Worm (Caenorhabditis elegans) whole organism, L4 larva: Measurements from ENCODE around the gene brc-2.

Source experiments
- D1046.2 ChIP-seq: fragments of 200-800 bp; sonication (Bioruptor generic); IDR thresholded peaks from 2 replicates; pipeline ENCODE4 v1.3.6; 2022; ENCODE audit warnings: missing genetic modification characterization, missing compliant biosample characterization
- F26F4.8 ChIP-seq: fragments of 200-800 bp; sonication (Bioruptor generic); conservative IDR thresholded peaks from 2 replicates; pipeline ENCODE4 v1.3.6; 2022; ENCODE audit warnings: missing genetic modification characterization, missing compliant biosample characterization
- F44E2.7 ChIP-seq: fragments of 200-800 bp; sonication (Bioruptor generic); IDR thresholded peaks from 2 replicates; pipeline ENCODE4 v2.1.2; 2022; ENCODE audit warnings: missing genetic modification characterization, missing compliant biosample characterization
- T20F7.1 ChIP-seq: fragments of 200-800 bp; sonication (Bioruptor generic); optimal IDR thresholded peaks from 2 replicates; lab custom pipeline; 2018; ENCODE audit warnings: mild to moderate bottlenecking, missing genetic modification characterization, missing compliant biosample characterization
- Y105C5A.15 ChIP-seq: fragments of 200-800 bp; sonication (Bioruptor generic); IDR thresholded peaks from 2 replicates; pipeline ENCODE4 v1.3.6; 2022; ENCODE audit warnings: missing genetic modification characterization, missing compliant biosample characterization
- Y75B8A.6 ChIP-seq: fragments of 200-800 bp; sonication (Bioruptor generic); IDR thresholded peaks from 2 replicates; pipeline ENCODE4 v1.3.6; 2022; ENCODE audit warnings: missing genetic modification reagents, missing genetic modification characterization, missing compliant biosample characterization
- ZK337.2 ChIP-seq: fragments of 200-800 bp; sonication (Bioruptor generic); IDR thresholded peaks from 2 replicates; pipeline ENCODE4 v1.3.6; 2022; ENCODE audit warnings: missing genetic modification reagents, missing genetic modification characterization, missing compliant biosample characterization
- aly-2 ChIP-seq: sonication (generic microtip); optimal IDR thresholded peaks from 2 replicates; lab custom pipeline; 2018; ENCODE audit warnings: missing biosample characterization, missing genetic modification characterization
- ama-1 ChIP-seq: fragments of 150-350 bp; optimal IDR thresholded peaks from 2 replicates; lab custom pipeline; 2014; ENCODE audit warnings: inconsistent platforms, mixed read lengths
- arid-1 ChIP-seq: fragments of 200-800 bp; sonication (Bioruptor generic); conservative IDR thresholded peaks from 2 replicates; pipeline ENCODE4 v1.3.6; 2022; ENCODE audit warnings: missing genetic modification reagents, missing genetic modification characterization, missing compliant biosample characterization
- ceh-20 ChIP-seq: fragments of 200-800 bp; sonication (Bioruptor generic); IDR thresholded peaks from 2 replicates; pipeline ENCODE4 v1.3.6; 2022; ENCODE audit warnings: missing genetic modification reagents, missing genetic modification characterization, missing compliant biosample characterization
- ceh-44 ChIP-seq: fragments of 200-800 bp; sonication (Bioruptor generic); IDR thresholded peaks from 2 replicates; pipeline ENCODE4 v1.3.6; 2022; ENCODE audit warnings: missing genetic modification reagents, missing genetic modification characterization, missing compliant biosample characterization
- ceh-62 ChIP-seq: sonication (generic microtip); optimal IDR thresholded peaks from 2 replicates; lab custom pipeline; 2017; ENCODE audit warnings: missing biosample characterization, missing genetic modification characterization
- daf-16 ChIP-seq, 3 experiments: sonication (generic microtip); optimal IDR thresholded peaks; 2 replicates each; lab custom pipeline; 2016 to 2017; ENCODE audit warnings: missing genetic modification characterization in 3 of 3, missing genetic modification reagents in 3 of 3, mild to moderate bottlenecking in 2 of 3, missing compliant biosample characterization in 2 of 3, missing biosample characterization in 1 of 3, moderate library complexity in 1 of 3
- daf-19 ChIP-seq: fragments of 200-800 bp; sonication (Bioruptor generic); conservative IDR thresholded peaks from 2 replicates; pipeline ENCODE4 v1.3.6; 2022; ENCODE audit warnings: missing genetic modification characterization, missing compliant biosample characterization
- dpl-1 ChIP-seq: fragments of 150-350 bp; optimal IDR thresholded peaks from 2 replicates; lab custom pipeline; 2014; ENCODE audit warnings: missing biosample characterization, missing genetic modification reagents, missing genetic modification characterization
- dve-1 ChIP-seq: sonication (generic microtip); optimal IDR thresholded peaks from 2 replicates; lab custom pipeline; 2017; ENCODE audit warnings: antibody characterized with exemption, mild to moderate bottlenecking, missing genetic modification characterization, missing compliant biosample characterization; ENCODE audit not compliant: insufficient read depth
- fos-1 ChIP-seq: fragments of 150-350 bp; optimal IDR thresholded peaks from 2 replicates; lab custom pipeline; 2014; ENCODE audit warnings: missing biosample characterization, missing genetic modification characterization
- hif-1 ChIP-seq, 2 experiments: sonication (generic microtip); optimal IDR thresholded peaks; 2 replicates each; lab custom pipeline; 2016 to 2017; ENCODE audit warnings: missing compliant biosample characterization in 2 of 2, missing genetic modification characterization in 2 of 2, missing genetic modification reagents in 2 of 2, missing genotype in 2 of 2, mild to moderate bottlenecking in 1 of 2
- hlh-11 ChIP-seq: fragments of 200-800 bp; sonication (Bioruptor generic); optimal IDR thresholded peaks from 2 replicates; lab custom pipeline; 2018; ENCODE audit warnings: mild to moderate bottlenecking, missing genetic modification characterization, missing compliant biosample characterization
- lim-7 ChIP-seq: fragments of 200-800 bp; sonication (Bioruptor generic); IDR thresholded peaks from 2 replicates; pipeline ENCODE4 v1.3.6; 2022; ENCODE audit warnings: missing genetic modification characterization, missing compliant biosample characterization
- lin-1 ChIP-seq: fragments of 200-800 bp; sonication (Bioruptor generic); IDR thresholded peaks from 2 replicates; pipeline ENCODE4 v1.3.6; 2022; ENCODE audit warnings: missing genetic modification reagents, missing genetic modification characterization, missing compliant biosample characterization
- lin-38 ChIP-seq: fragments of 200-800 bp; sonication (Bioruptor generic); IDR thresholded peaks from 2 replicates; pipeline ENCODE4 v1.3.6; 2022; ENCODE audit warnings: missing genetic modification reagents, missing genetic modification characterization, missing compliant biosample characterization
- lir-3 ChIP-seq: sonication (generic microtip); optimal IDR thresholded peaks from 2 replicates; lab custom pipeline; 2016; ENCODE audit warnings: mild to moderate bottlenecking, missing genetic modification characterization, missing compliant biosample characterization
- madf-5 ChIP-seq, 2 experiments: fragments of 200-800 bp; sonication (Bioruptor generic); IDR thresholded peaks; 2 replicates each; pipeline ENCODE4 v1.3.6; 2022; ENCODE audit warnings: missing compliant biosample characterization in 2 of 2, missing genetic modification characterization in 2 of 2
- madf-9 ChIP-seq: fragments of 200-800 bp; sonication (Bioruptor generic); conservative IDR thresholded peaks from 2 replicates; pipeline ENCODE4 v1.3.6; 2022; ENCODE audit warnings: missing genetic modification reagents, missing genetic modification characterization, missing compliant biosample characterization
- mdl-1 ChIP-seq, 2 experiments: fragments of 150-350 bp in 1 of 2; sonication (generic microtip) in 1 of 2; optimal IDR thresholded peaks; 2 replicates each; lab custom pipeline; 2014 to 2017; ENCODE audit warnings: missing biosample characterization in 2 of 2, missing genetic modification characterization in 2 of 2
- mep-1 ChIP-seq: fragments of 150-350 bp; sonication (generic microtip); optimal IDR thresholded peaks from 3 replicates; lab custom pipeline; 2014; ENCODE audit warnings: missing biosample characterization, missing genetic modification characterization
- mes-2 ChIP-seq: sonication (generic microtip); optimal IDR thresholded peaks from 2 replicates; lab custom pipeline; 2016; ENCODE audit warnings: missing genotype, mild to moderate bottlenecking, missing genetic modification characterization, missing compliant biosample characterization; ENCODE audit not compliant: poor library complexity, severe bottlenecking
- mxl-3 ChIP-seq: fragments of 200-800 bp; sonication (Bioruptor generic); optimal IDR thresholded peaks from 2 replicates; lab custom pipeline; 2018; ENCODE audit warnings: mild to moderate bottlenecking, missing genetic modification characterization, missing compliant biosample characterization
- nhr-102 ChIP-seq: sonication (generic microtip); optimal IDR thresholded peaks from 2 replicates; lab custom pipeline; 2016; ENCODE audit warnings: mild to moderate bottlenecking, missing genetic modification characterization, moderate library complexity, missing compliant biosample characterization
- nhr-11 ChIP-seq: fragments of 150-350 bp; optimal IDR thresholded peaks from 2 replicates; lab custom pipeline; 2014; ENCODE audit warnings: missing biosample characterization, missing genetic modification characterization
- nhr-25 ChIP-seq: sonication (generic microtip); optimal IDR thresholded peaks from 2 replicates; lab custom pipeline; 2017; ENCODE audit warnings: missing genetic modification characterization, mild to moderate bottlenecking, missing compliant biosample characterization, antibody characterized with exemption, moderate library complexity, borderline replicate concordance; ENCODE audit not compliant: insufficient read depth
- nhr-28 ChIP-seq: fragments of 150-350 bp; optimal IDR thresholded peaks from 2 replicates; lab custom pipeline; 2014; ENCODE audit warnings: missing biosample characterization, missing genetic modification characterization
- nhr-41 ChIP-seq: fragments of 200-800 bp; sonication (Bioruptor generic); IDR thresholded peaks from 2 replicates; pipeline ENCODE4 v1.3.6; 2022; ENCODE audit warnings: missing genetic modification reagents, missing genetic modification characterization, missing compliant biosample characterization
- nhr-42 ChIP-seq: fragments of 200-800 bp; sonication (Bioruptor generic); IDR thresholded peaks from 2 replicates; pipeline ENCODE4 v1.3.6; 2022; ENCODE audit warnings: missing genetic modification characterization, missing compliant biosample characterization
- nhr-6 ChIP-seq: fragments of 150-350 bp; optimal IDR thresholded peaks from 2 replicates; lab custom pipeline; 2014; ENCODE audit warnings: missing biosample characterization, missing genetic modification characterization
- nhr-76 ChIP-seq: fragments of 150-350 bp; optimal IDR thresholded peaks from 2 replicates; lab custom pipeline; 2014; ENCODE audit warnings: missing biosample characterization, missing genetic modification characterization
- pha-4 ChIP-seq, 2 experiments: fragments of 150-350 bp in 1 of 2; fragments of 200-800 bp in 1 of 2; sonication (Bioruptor generic) in 1 of 2; IDR thresholded peaks in 1 of 2; optimal IDR thresholded peaks in 1 of 2; 2 replicates each; pipeline versions ENCODE4 v1.3.6 to Lab custom; 2014 to 2022; ENCODE audit warnings: missing genetic modification characterization in 2 of 2, missing genetic modification reagents in 2 of 2, missing biosample characterization in 1 of 2, missing compliant biosample characterization in 1 of 2
- saeg-2 ChIP-seq: fragments of 200-800 bp; sonication (Bioruptor generic); IDR thresholded peaks from 2 replicates; pipeline ENCODE4 v1.3.6; 2022; ENCODE audit warnings: missing genetic modification reagents, missing genetic modification characterization, missing compliant biosample characterization
- sdz-12 ChIP-seq: fragments of 200-800 bp; sonication (Bioruptor generic); optimal IDR thresholded peaks from 2 replicates; lab custom pipeline; 2018; ENCODE audit warnings: mild to moderate bottlenecking, missing genetic modification characterization, missing compliant biosample characterization
- skn-1 ChIP-seq: fragments of 150-350 bp; optimal IDR thresholded peaks from 2 replicates; lab custom pipeline; 2014; ENCODE audit warnings: missing biosample characterization, missing genetic modification characterization
- snpc-1.2 ChIP-seq: fragments of 200-800 bp; sonication (Bioruptor generic); IDR thresholded peaks from 2 replicates; pipeline ENCODE4 v1.3.6; 2022; ENCODE audit warnings: missing genetic modification reagents, missing genetic modification characterization, missing compliant biosample characterization
- snpc-4 ChIP-seq: fragments of 150-350 bp; optimal IDR thresholded peaks from 2 replicates; lab custom pipeline; 2014; ENCODE audit warnings: missing biosample characterization, missing genetic modification characterization
- unc-130 ChIP-seq: sonication (generic microtip); optimal IDR thresholded peaks from 2 replicates; lab custom pipeline; 2016; ENCODE audit warnings: missing genetic modification reagents, missing genetic modification characterization, missing compliant biosample characterization
- zag-1 ChIP-seq: fragments of 150-350 bp; optimal IDR thresholded peaks from 2 replicates; lab custom pipeline; 2014; ENCODE audit warnings: missing biosample characterization, missing genetic modification characterization
- zfp-3 ChIP-seq: fragments of 200-800 bp; sonication (Bioruptor generic); conservative IDR thresholded peaks from 2 replicates; pipeline ENCODE4 v1.3.6; 2022; ENCODE audit warnings: missing genetic modification reagents, missing genetic modification characterization, missing compliant biosample characterization

Gene brc-2

DNA sequence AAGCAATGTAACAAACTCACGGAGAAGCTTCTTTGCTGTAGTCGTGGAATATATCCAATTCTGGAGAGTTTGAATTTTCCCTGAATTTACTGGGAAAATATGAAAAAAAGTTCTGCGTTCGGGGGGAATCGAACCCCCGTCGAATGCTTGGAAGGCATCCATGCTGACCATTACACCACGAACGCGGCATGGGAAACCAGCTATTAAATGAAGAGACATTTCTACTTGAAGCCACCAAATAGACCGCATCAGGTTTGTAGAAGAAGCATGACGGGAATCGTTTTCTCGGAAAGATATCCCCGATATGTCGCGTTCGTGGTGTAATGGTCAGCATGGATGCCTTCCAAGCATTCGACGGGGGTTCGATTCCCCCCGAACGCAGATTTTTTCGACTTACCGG lies 14.4 kb downstream of the brc-2 start (continued):
- TF ChIP-seq dpl-1 (GFP tag; lab: Kevin White, UChicago) (peak; percentile 9), hlh-11 (tag; lab: Kevin White, UChicago) (peak; percentile 29), fos-1 (tag; lab: Kevin White, UChicago) (no peak), madf-5 (GFP tag; IDR thresholded peaks at IDR 0.05; lab: Robert Waterston, UW) (peak; percentile 28 to 86; a peak in 2 of 4 replicates), snpc-1.2 (GFP tag; lab: Robert Waterston, UW) (peak; percentile 77), zfp-3 (GFP tag; lab: Robert Waterston, UW) (0 out of 2 replicates have a peak, but pooled peaks have one; percentile 26), zag-1 (no peak), lin-38 (GFP tag; lab: Robert Waterston, UW) (peak; percentile 78), madf-9 (GFP tag; lab: Robert Waterston, UW) (peak; percentile 80), nhr-76 (tag; lab: Kevin White, UChicago) (no peak), nhr-41 (no peak), dve-1 (tag; lab: Kevin White, UChicago) (peak; percentile 43), arid-1 (GFP tag; lab: Robert Waterston, UW) (peak; percentile 86), daf-19 (GFP tag; lab: Robert Waterston, UW) (peak; percentile 76; the same call in 1 of the 2 replicates), mxl-3 (peak; percentile 63), ama-1 (lab: Kevin White, UChicago) (no peak), lin-1 (GFP tag; lab: Robert Waterston, UW) (peak; percentile 47), nhr-11 (no peak), hif-1 (tag; optimal IDR thresholded peaks at IDR 0.05; lab: Kevin White, UChicago) (no peak), T20F7.1 (GFP tag; lab: Kevin White, UChicago) (no peak), ceh-62 (tag; lab: Kevin White, UChicago) (no peak), mep-1 (peak; percentile 46), mes-2 (tag; lab: Kevin White, UChicago) (peak; percentile 60), nhr-102 (tag; lab: Kevin White, UChicago) (peak; percentile 49), ceh-20 (GFP tag; lab: Robert Waterston, UW) (peak; percentile 33; the same call in 1 of the 2 replicates), nhr-6 (peak; percentile 13), Y105C5A.15 (GFP tag; lab: Robert Waterston, UW) (peak; percentile 79; the same call in 1 of the 2 replicates), F44E2.7 (GFP tag; lab: Robert Waterston, UW) (0 out of 2 replicates have a peak, but pooled peaks have one; percentile 55), mdl-1 (tag; optimal IDR thresholded peaks at IDR 0.05; lab: Kevin White, UChicago) (peak in 1 of 2 experiments; percentile 40), lir-3 (tag; lab: Kevin White, UChicago) (peak; percentile 10), pha-4 (GFP tag; IDR thresholded peaks at IDR 0.05; lab: Robert Waterston, UW) (peak; percentile 66; the same call in 1 of the 2 replicates), pha-4 (tag; optimal IDR thresholded peaks at IDR 0.05; lab: Kevin White, UChicago) (no peak), saeg-2 (GFP tag; lab: Robert Waterston, UW) (0 out of 2 replicates have a peak, but pooled peaks have one; percentile 36), nhr-25 (tag; lab: Kevin White, UChicago) (peak; percentile 56), nhr-42 (GFP tag; lab: Robert Waterston, UW) (no peak; the same call in 1 of the 2 replicates)

- TF ChIP-seq D1046.2 (GFP tag; lab: Robert Waterston, UW) = 0 out of 2 replicates have a peak, but pooled peaks have one; percentile 69
- TF ChIP-seq unc-130 = peak; percentile 51
- TF ChIP-seq nhr-42 (GFP tag; lab: Robert Waterston, UW) = peak; percentile 52
- peak; percentile 74 for TF ChIP-seq mep-1
- TF ChIP-seq Y75B8A.6 (GFP tag; lab: Robert Waterston, UW) = no peak
- peak; percentile 16 for TF ChIP-seq nhr-28 (tag; lab: Kevin White, UChicago)
- TF ChIP-seq sdz-12 (GFP tag; lab: Kevin White, UChicago) = no peak
- peak; percentile 91 for TF ChIP-seq ceh-44 (GFP tag; lab: Robert Waterston, UW)
- peak; percentile 96 for TF ChIP-seq lim-7 (GFP tag; lab: Robert Waterston, UW)
- TF ChIP-seq ceh-20 (GFP tag; lab: Robert Waterston, UW) = no peak; the same call in none of the 2 replicates
- no peak for TF ChIP-seq skn-1 (tag; lab: Kevin White, UChicago)
- peak; percentile 88 for TF ChIP-seq F26F4.8 (GFP tag; lab: Robert Waterston, UW)
- TF ChIP-seq zag-1 = no peak
- no peak for TF ChIP-seq aly-2 (tag; lab: Kevin White, UChicago)
- 0 out of 2 replicates have a peak, but pooled peaks have one; percentile 58 for TF ChIP-seq ZK337.2 (GFP tag; lab: Robert Waterston, UW)
- TF ChIP-seq nhr-41 = peak; percentile 91
- TF ChIP-seq arid-1 (GFP tag; lab: Robert Waterston, UW) = peak; percentile 84
- peak; percentile 14 for TF ChIP-seq ama-1 (lab: Kevin White, UChicago)
- TF ChIP-seq saeg-2 (GFP tag; lab: Robert Waterston, UW) = 0 out of 2 replicates have a peak, but pooled peaks have one; percentile 22
- TF ChIP-seq daf-16 (GFP tag; optimal IDR thresholded peaks at IDR 0.05; lab: Kevin White, UChicago) = peak in 1 of 2 experiments; percentile 72
- peak; percentile 36 for TF ChIP-seq daf-16 (tag; optimal IDR thresholded peaks at IDR 0.05; lab: Kevin White, UChicago)
- peak; percentile 29 for TF ChIP-seq snpc-4 (tag; lab: Kevin White, UChicago)
These were observed 15.3 kb downstream of the brc-2 start for ce11 chrIII:6887574-6887973.
